Fruit fly (Drosophila melanogaster): ENCODE results near the gene CG17359.

- no peak for TF ChIP-seq CTCF (optimal IDR thresholded peaks at IDR 0.05)
- TF ChIP-seq CG8478 (optimal IDR thresholded peaks at IDR 0.05) = no peak
Observed at dm6 chr3L:14034476-14034875, 35.4 kb upstream of the CG17359 start, which contains the start of gene CG6661.
